Worm (Caenorhabditis elegans) whole organism, L4 larva: ENCODE measurements around the gene nfx-1.
A peak's percentile ranks its signal among the peaks of the same experiment; 100 is the strongest.

Source experiments
- F10B5.3 ChIP-seq: sonication (generic microtip); optimal IDR thresholded peaks from 2 replicates; lab custom pipeline; 2016; ENCODE audit warnings: mild to moderate bottlenecking, missing genetic modification characterization, missing compliant biosample characterization
- F37D6.2 ChIP-seq: sonication (generic microtip); optimal IDR thresholded peaks from 2 replicates; lab custom pipeline; 2016; ENCODE audit warnings: mild to moderate bottlenecking, missing genetic modification characterization, missing compliant biosample characterization
- ZK546.5 ChIP-seq, 2 experiments: sonication (generic microtip); optimal IDR thresholded peaks; 2 replicates each; lab custom pipeline; 2017; ENCODE audit warnings: missing biosample characterization in 2 of 2, missing genetic modification characterization in 2 of 2
- aha-1 ChIP-seq: fragments of 150-350 bp; peaks from one replicate; lab custom pipeline; 2014; ENCODE audit warnings: missing biosample characterization, missing genetic modification characterization
- aly-2 ChIP-seq: sonication (generic microtip); optimal IDR thresholded peaks from 2 replicates; lab custom pipeline; 2018; ENCODE audit warnings: missing biosample characterization, missing genetic modification characterization
- ama-1 ChIP-seq: fragments of 150-350 bp; optimal IDR thresholded peaks from 2 replicates; lab custom pipeline; 2014; ENCODE audit warnings: inconsistent platforms, mixed read lengths
- arid-1 ChIP-seq: fragments of 200-800 bp; sonication (Bioruptor generic); conservative IDR thresholded peaks from 2 replicates; pipeline ENCODE4 v1.3.6; 2022; ENCODE audit warnings: missing genetic modification reagents, missing genetic modification characterization, missing compliant biosample characterization
- ceh-32 ChIP-seq: sonication (generic microtip); optimal IDR thresholded peaks from 2 replicates; lab custom pipeline; 2016; ENCODE audit warnings: mild to moderate bottlenecking, missing genetic modification characterization, missing compliant biosample characterization; ENCODE audit not compliant: poor library complexity
- cey-2 ChIP-seq: sonication (generic microtip); optimal IDR thresholded peaks from 3 replicates; lab custom pipeline; 2017; ENCODE audit warnings: missing genetic modification characterization, mild to moderate bottlenecking, missing compliant biosample characterization, antibody characterized with exemption, borderline replicate concordance; ENCODE audit not compliant: insufficient read depth
- ctbp-1 ChIP-seq: fragments of 200-800 bp; sonication (Bioruptor generic); IDR thresholded peaks from 2 replicates; pipeline ENCODE4 v1.3.6; 2022; ENCODE audit warnings: missing genetic modification reagents, missing genetic modification characterization, missing compliant biosample characterization
- daf-12 ChIP-seq: fragments of 150-350 bp; optimal IDR thresholded peaks from 2 replicates; lab custom pipeline; 2014; ENCODE audit warnings: missing biosample characterization, missing genetic modification reagents, missing genetic modification characterization
- daf-16 ChIP-seq, 3 experiments: sonication (generic microtip); optimal IDR thresholded peaks; 2 replicates each; lab custom pipeline; 2016 to 2017; ENCODE audit warnings: missing genetic modification characterization in 3 of 3, missing genetic modification reagents in 3 of 3, mild to moderate bottlenecking in 2 of 3, missing compliant biosample characterization in 2 of 3, missing biosample characterization in 1 of 3, moderate library complexity in 1 of 3
- daf-8 ChIP-seq: fragments of 200-800 bp; sonication (Bioruptor generic); IDR thresholded peaks from 2 replicates; pipeline ENCODE4 v1.3.6; 2022; ENCODE audit warnings: missing genetic modification characterization, missing compliant biosample characterization
- dmd-6 ChIP-seq: fragments of 200-800 bp; sonication (Bioruptor generic); IDR thresholded peaks from 2 replicates; pipeline ENCODE4 v1.3.6; 2022; ENCODE audit warnings: missing genetic modification reagents, missing genetic modification characterization, missing compliant biosample characterization
- dpl-1 ChIP-seq: fragments of 150-350 bp; optimal IDR thresholded peaks from 2 replicates; lab custom pipeline; 2014; ENCODE audit warnings: missing biosample characterization, missing genetic modification reagents, missing genetic modification characterization
- egl-43 ChIP-seq: fragments of 200-800 bp; sonication (Bioruptor generic); IDR thresholded peaks from 2 replicates; pipeline ENCODE4 v1.3.6; 2022; ENCODE audit warnings: missing genetic modification reagents, missing genetic modification characterization, missing compliant biosample characterization
- fkh-10 ChIP-seq: fragments of 150-350 bp; optimal IDR thresholded peaks from 2 replicates; lab custom pipeline; 2014; ENCODE audit warnings: missing biosample characterization, missing genetic modification reagents, missing genetic modification characterization
- fos-1 ChIP-seq: fragments of 150-350 bp; optimal IDR thresholded peaks from 2 replicates; lab custom pipeline; 2014; ENCODE audit warnings: missing biosample characterization, missing genetic modification characterization
- hlh-30 ChIP-seq: sonication (generic microtip); optimal IDR thresholded peaks from 2 replicates; lab custom pipeline; 2017; ENCODE audit warnings: antibody characterized with exemption, mild to moderate bottlenecking, missing genetic modification characterization, missing compliant biosample characterization; ENCODE audit not compliant: insufficient read depth
- hmg-1.1 ChIP-seq: fragments of 200-800 bp; sonication (Bioruptor generic); IDR thresholded peaks from 2 replicates; pipeline ENCODE4 v1.3.6; 2022; ENCODE audit warnings: missing genetic modification reagents, missing genetic modification characterization, missing compliant biosample characterization
- jun-1 ChIP-seq: fragments of 150-350 bp; optimal IDR thresholded peaks from 2 replicates; lab custom pipeline; 2014; ENCODE audit warnings: missing biosample characterization, missing genetic modification reagents, missing genetic modification characterization
- lin-1 ChIP-seq: fragments of 200-800 bp; sonication (Bioruptor generic); IDR thresholded peaks from 2 replicates; pipeline ENCODE4 v1.3.6; 2022; ENCODE audit warnings: missing genetic modification reagents, missing genetic modification characterization, missing compliant biosample characterization
- lin-38 ChIP-seq: fragments of 200-800 bp; sonication (Bioruptor generic); IDR thresholded peaks from 2 replicates; pipeline ENCODE4 v1.3.6; 2022; ENCODE audit warnings: missing genetic modification reagents, missing genetic modification characterization, missing compliant biosample characterization
- lsy-2 ChIP-seq, 2 experiments: fragments of 150-350 bp in 1 of 2; sonication (generic microtip) in 1 of 2; optimal IDR thresholded peaks; 2 replicates each; lab custom pipeline; 2014 to 2017; ENCODE audit warnings: missing biosample characterization in 2 of 2, missing genetic modification characterization in 2 of 2
- mdl-1 ChIP-seq, 2 experiments: fragments of 150-350 bp in 1 of 2; sonication (generic microtip) in 1 of 2; optimal IDR thresholded peaks; 2 replicates each; lab custom pipeline; 2014 to 2017; ENCODE audit warnings: missing biosample characterization in 2 of 2, missing genetic modification characterization in 2 of 2
- mep-1 ChIP-seq: fragments of 150-350 bp; sonication (generic microtip); optimal IDR thresholded peaks from 3 replicates; lab custom pipeline; 2014; ENCODE audit warnings: missing biosample characterization, missing genetic modification characterization
- nhr-102 ChIP-seq: sonication (generic microtip); optimal IDR thresholded peaks from 2 replicates; lab custom pipeline; 2016; ENCODE audit warnings: mild to moderate bottlenecking, missing genetic modification characterization, moderate library complexity, missing compliant biosample characterization
- nhr-25 ChIP-seq: sonication (generic microtip); optimal IDR thresholded peaks from 2 replicates; lab custom pipeline; 2017; ENCODE audit warnings: missing genetic modification characterization, mild to moderate bottlenecking, missing compliant biosample characterization, antibody characterized with exemption, moderate library complexity, borderline replicate concordance; ENCODE audit not compliant: insufficient read depth
- nhr-48 ChIP-seq: sonication (generic microtip); optimal IDR thresholded peaks from 2 replicates; lab custom pipeline; 2016; ENCODE audit warnings: mild to moderate bottlenecking, missing genetic modification characterization, missing compliant biosample characterization
- nhr-6 ChIP-seq: fragments of 150-350 bp; optimal IDR thresholded peaks from 2 replicates; lab custom pipeline; 2014; ENCODE audit warnings: missing biosample characterization, missing genetic modification characterization
- nhr-77 ChIP-seq: fragments of 150-350 bp; optimal IDR thresholded peaks from 2 replicates; lab custom pipeline; 2014; ENCODE audit warnings: missing biosample characterization, missing genetic modification characterization
- pha-4 ChIP-seq, 2 experiments: fragments of 150-350 bp in 1 of 2; fragments of 200-800 bp in 1 of 2; sonication (Bioruptor generic) in 1 of 2; IDR thresholded peaks in 1 of 2; optimal IDR thresholded peaks in 1 of 2; 2 replicates each; pipeline versions ENCODE4 v1.3.6 to Lab custom; 2014 to 2022; ENCODE audit warnings: missing genetic modification characterization in 2 of 2, missing genetic modification reagents in 2 of 2, missing biosample characterization in 1 of 2, missing compliant biosample characterization in 1 of 2
- rbr-2 ChIP-seq: sonication (generic microtip); optimal IDR thresholded peaks from 2 replicates; lab custom pipeline; 2016; ENCODE audit warnings: missing genotype, missing genetic modification characterization, missing compliant biosample characterization
- saeg-2 ChIP-seq: fragments of 200-800 bp; sonication (Bioruptor generic); IDR thresholded peaks from 2 replicates; pipeline ENCODE4 v1.3.6; 2022; ENCODE audit warnings: missing genetic modification reagents, missing genetic modification characterization, missing compliant biosample characterization
- set-16 ChIP-seq: fragments of 200-800 bp; sonication (Bioruptor generic); IDR thresholded peaks from 2 replicates; pipeline ENCODE4 v1.3.6; 2022; ENCODE audit warnings: missing genetic modification reagents, missing genetic modification characterization, missing compliant biosample characterization
- snpc-1.2 ChIP-seq: fragments of 200-800 bp; sonication (Bioruptor generic); IDR thresholded peaks from 2 replicates; pipeline ENCODE4 v1.3.6; 2022; ENCODE audit warnings: missing genetic modification reagents, missing genetic modification characterization, missing compliant biosample characterization
- snpc-4 ChIP-seq: fragments of 150-350 bp; optimal IDR thresholded peaks from 2 replicates; lab custom pipeline; 2014; ENCODE audit warnings: missing biosample characterization, missing genetic modification characterization
- spr-3 ChIP-seq: fragments of 200-800 bp; sonication (Bioruptor generic); optimal IDR thresholded peaks from 2 replicates; lab custom pipeline; 2018; ENCODE audit warnings: mild to moderate bottlenecking, missing genetic modification characterization, missing compliant biosample characterization
- unc-62 ChIP-seq, 3 experiments: fragments of 150-350 bp in 1 of 3; sonication (generic microtip); optimal IDR thresholded peaks in 2 of 3; peaks in 1 of 3; 1 replicate in 1 of 3; 2 replicates in 2 of 3; lab custom pipeline; 2014 to 2017; ENCODE audit warnings: missing biosample characterization in 3 of 3, missing genetic modification characterization in 3 of 3, missing genetic modification reagents in 3 of 3, missing genotype in 1 of 3
- zfp-2 ChIP-seq: sonication (generic microtip); optimal IDR thresholded peaks from 2 replicates; lab custom pipeline; 2016; ENCODE audit warnings: mild to moderate bottlenecking, missing genetic modification characterization, missing compliant biosample characterization
- zfp-3 ChIP-seq: fragments of 200-800 bp; sonication (Bioruptor generic); conservative IDR thresholded peaks from 2 replicates; pipeline ENCODE4 v1.3.6; 2022; ENCODE audit warnings: missing genetic modification reagents, missing genetic modification characterization, missing compliant biosample characterization
- zip-2 ChIP-seq: fragments of 150-350 bp; optimal IDR thresholded peaks from 2 replicates; lab custom pipeline; 2014; ENCODE audit warnings: missing biosample characterization, missing genetic modification characterization
- ztf-11 ChIP-seq: fragments of 150-350 bp; optimal IDR thresholded peaks from 2 replicates; lab custom pipeline; 2014; ENCODE audit warnings: missing biosample characterization, missing genetic modification characterization

Gene nfx-1

ce11 chrIII:6344737-6345136, 30.4 kb upstream of the nfx-1 start (continued):
- TF ChIP-seq lin-38 (GFP tag; lab: Robert Waterston, UW), result peak; percentile 71
- TF ChIP-seq mdl-1 (tag; optimal IDR thresholded peaks at IDR 0.05; lab: Kevin White, UChicago), result peak in 1 of 2 experiments; percentile 78
- no peak for TF ChIP-seq ceh-32
- TF ChIP-seq nhr-48 (tag; lab: Kevin White, UChicago), result peak; percentile 6
- peak; percentile 60 for TF ChIP-seq nhr-77
- TF ChIP-seq unc-62 (GFP tag; optimal IDR thresholded peaks at IDR 0.05 in 1 of 2; lab: Kevin White, UChicago), result peak in 1 of 2 experiments; percentile 38
- TF ChIP-seq unc-62 (tag; optimal IDR thresholded peaks at IDR 0.05; lab: Kevin White, UChicago), result no peak
- TF ChIP-seq daf-8 (GFP tag; lab: Robert Waterston, UW), result no peak
- no peak for TF ChIP-seq zfp-3 (GFP tag; lab: Robert Waterston, UW)
- peak; percentile 45 for TF ChIP-seq nhr-6 (tag; lab: Kevin White, UChicago)
- TF ChIP-seq hlh-30 (tag; lab: Kevin White, UChicago), result peak; percentile 71
- TF ChIP-seq saeg-2, result no peak
- TF ChIP-seq lin-1 (GFP tag; lab: Robert Waterston, UW), result no peak
- no peak for TF ChIP-seq ztf-11 (tag; lab: Kevin White, UChicago)
- TF ChIP-seq snpc-1.2 (GFP tag; lab: Robert Waterston, UW), result no peak
- no peak for TF ChIP-seq aly-2 (tag; lab: Kevin White, UChicago)

- TF ChIP-seq fos-1 (tag; lab: Kevin White, UChicago) (no peak), spr-3 (GFP tag; lab: Kevin White, UChicago) (no peak), F10B5.3 (tag; lab: Kevin White, UChicago) (no peak), daf-16 (GFP tag; optimal IDR thresholded peaks at IDR 0.05; lab: Kevin White, UChicago) (no peak), daf-16 (tag; optimal IDR thresholded peaks at IDR 0.05; lab: Kevin White, UChicago) (peak; percentile 87), snpc-4 (tag; lab: Kevin White, UChicago) (no peak), cey-2 (no peak), egl-43 (GFP tag; lab: Robert Waterston, UW) (no peak), ZK546.5 (tag; optimal IDR thresholded peaks at IDR 0.05; lab: Kevin White, UChicago) (no peak), daf-12 (tag; lab: Kevin White, UChicago) (no peak), pha-4 (GFP tag; IDR thresholded peaks at IDR 0.05; lab: Robert Waterston, UW) (no peak), pha-4 (tag; optimal IDR thresholded peaks at IDR 0.05; lab: Kevin White, UChicago) (peak; percentile 8), dpl-1 (GFP tag; lab: Kevin White, UChicago) (no peak), zip-2 (no peak), mep-1 (no peak), aha-1 (tag; lab: Kevin White, UChicago) (peak; percentile 2), arid-1 (GFP tag; lab: Robert Waterston, UW) (no peak), lin-38 (GFP tag; lab: Robert Waterston, UW) (no peak), daf-8 (GFP tag; lab: Robert Waterston, UW) (no peak)
These were observed 29.1 kb upstream of the nfx-1 start, which contains the start of the genes trmt-10C.2 and C56G2.22 for ce11 chrIII:6345968-6346498. trmt-10C.2 (plus strand) TSS chrIII:6346281. C56G2.22 (plus strand) TSS chrIII:6346448.

ce11 chrIII:6348578-6348977, 26.6 kb upstream of the nfx-1 start:
- TF ChIP-seq F37D6.2 (tag; lab: Kevin White, UChicago) (peak; percentile 38), dmd-6 (GFP tag; lab: Robert Waterston, UW) (peak; percentile 36), ctbp-1 (GFP tag; lab: Robert Waterston, UW) (peak; percentile 73), lsy-2 (tag; optimal IDR thresholded peaks at IDR 0.05; lab: Kevin White, UChicago) (peak in 1 of 2 experiments; percentile 66), set-16 (GFP tag; lab: Robert Waterston, UW) (peak; percentile 35; the same call in 1 of the 2 replicates), nhr-25 (tag; lab: Kevin White, UChicago) (no peak), hlh-30 (tag; lab: Kevin White, UChicago) (peak; percentile 77), nhr-102 (tag; lab: Kevin White, UChicago) (no peak), ceh-32 (no peak), nhr-77 (no peak), rbr-2 (tag; lab: Kevin White, UChicago) (peak; percentile 37), jun-1 (no peak), nhr-48 (tag; lab: Kevin White, UChicago) (peak; percentile 5), hmg-1.1 (GFP tag; lab: Robert Waterston, UW) (0 out of 2 replicates have a peak, but pooled peaks have one; percentile 16), daf-16 (GFP tag; optimal IDR thresholded peaks at IDR 0.05; lab: Kevin White, UChicago) (no peak), daf-16 (tag; optimal IDR thresholded peaks at IDR 0.05; lab: Kevin White, UChicago) (no peak), ama-1 (lab: Kevin White, UChicago) (no peak), zfp-2 (tag; lab: Kevin White, UChicago) (no peak), egl-43 (GFP tag; lab: Robert Waterston, UW) (peak; percentile 67; the same call in 1 of the 2 replicates), mdl-1 (tag; optimal IDR thresholded peaks at IDR 0.05; lab: Kevin White, UChicago) (peak in 1 of 2 experiments; percentile 73), mep-1 (peak; percentile 16), fkh-10 (GFP tag; lab: Kevin White, UChicago) (peak; percentile 69), zfp-3 (GFP tag; lab: Robert Waterston, UW) (no peak), unc-62 (GFP tag; optimal IDR thresholded peaks at IDR 0.05 in 1 of 2; lab: Kevin White, UChicago) (peak in 1 of 2 experiments; percentile 45), unc-62 (tag; optimal IDR thresholded peaks at IDR 0.05; lab: Kevin White, UChicago) (no peak)
